Worm (Caenorhabditis elegans): ENCODE measurements around the gene T07E3.2.
A peak's percentile ranks its signal among the peaks of the same experiment; 100 is the strongest.

The T07E3.2 gene

ce11 chrIII:6897587-6898064, 8.9 kb upstream of the T07E3.2 start, which contains the start of gene T07E3.4:
Gene T07E3.4 (plus strand): TSS chrIII:6898014.
- peak; percentile 28 for TF ChIP-seq ceh-18 (tag; optimal IDR thresholded peaks at IDR 0.05)
- no peak for TF ChIP-seq odd-2 (tag; optimal IDR thresholded peaks at IDR 0.05)
- TF ChIP-seq lim-6 (tag; optimal IDR thresholded peaks at IDR 0.05), result no peak
- no peak for TF ChIP-seq pax-1 (tag; optimal IDR thresholded peaks at IDR 0.05)
- no peak for TF ChIP-seq npax-4 (tag; optimal IDR thresholded peaks at IDR 0.05)
- no peak for TF ChIP-seq ets-4 (tag; optimal IDR thresholded peaks at IDR 0.05)
- no peak for TF ChIP-seq ceh-24 (tag; optimal IDR thresholded peaks at IDR 0.05)
- TF ChIP-seq nfya-1 (tag; optimal IDR thresholded peaks at IDR 0.05), result peak; percentile 38
- TF ChIP-seq zip-5 (tag; optimal IDR thresholded peaks at IDR 0.05), result no peak
- TF ChIP-seq ceh-19 (GFP tag; optimal IDR thresholded peaks at IDR 0.05), result no peak
- no peak for TF ChIP-seq fkh-10 (GFP tag; optimal IDR thresholded peaks at IDR 0.05)
- peak; percentile 24 for TF ChIP-seq dve-1 (tag; optimal IDR thresholded peaks at IDR 0.05)
- peak; percentile 35 for TF ChIP-seq unc-42 (tag; optimal IDR thresholded peaks at IDR 0.05)
- peak; percentile 77 for TF ChIP-seq unc-55 (GFP tag; optimal IDR thresholded peaks at IDR 0.05)
- TF ChIP-seq che-1 (tag; optimal IDR thresholded peaks at IDR 0.05), result no peak

- TF ChIP-seq ceh-2 (tag; optimal IDR thresholded peaks at IDR 0.05) (no peak), pag-3 (tag; optimal IDR thresholded peaks at IDR 0.05; ENCODE audit: borderline replicate concordance) (no peak), lin-11 (tag; optimal IDR thresholded peaks at IDR 0.05) (no peak), hlh-15 (tag; optimal IDR thresholded peaks at IDR 0.05) (no peak), ceh-34 (tag; optimal IDR thresholded peaks at IDR 0.05) (no peak), ceh-48 (tag; optimal IDR thresholded peaks at IDR 0.05) (no peak), ztf-16 (tag; optimal IDR thresholded peaks at IDR 0.05) (no peak), unc-3 (GFP tag; conservative IDR thresholded peaks at IDR 0.05) (no peak), unc-3 (tag; optimal IDR thresholded peaks at IDR 0.05) (no peak), ref-2 (tag; optimal IDR thresholded peaks at IDR 0.05) (no peak), tbx-7 (tag; optimal IDR thresholded peaks at IDR 0.05) (no peak)
Measured at ce11 chrIII:6898518-6898917, 8.0 kb upstream of the T07E3.2 start.

ce11 chrIII:6900609-6901008, 5.9 kb upstream of the T07E3.2 start:
- TF ChIP-seq ceh-24 (tag; optimal IDR thresholded peaks at IDR 0.05) (no peak), ceh-18 (tag; optimal IDR thresholded peaks at IDR 0.05) (no peak), sox-4 (tag; optimal IDR thresholded peaks at IDR 0.05) (no peak), lin-11 (tag; optimal IDR thresholded peaks at IDR 0.05) (no peak), ceh-31 (tag; optimal IDR thresholded peaks at IDR 0.05) (no peak), pqm-1 (tag; optimal IDR thresholded peaks at IDR 0.05) (no peak)

ce11 chrIII:6903056-6903977, 3.2 kb upstream of the T07E3.2 start, which contains the start of the genes brc-2 and T07E3.3:
Gene brc-2 (minus strand): TSS chrIII:6903106.
Gene T07E3.3 (plus strand): TSS chrIII:6903877.
- TF ChIP-seq unc-42 (tag; optimal IDR thresholded peaks at IDR 0.05) (peak; percentile 63), pha-4 (tag; optimal IDR thresholded peaks at IDR 0.05) (no peak), tbx-7 (tag; optimal IDR thresholded peaks at IDR 0.05) (no peak), syd-9 (tag; optimal IDR thresholded peaks at IDR 0.05) (no peak), ceh-30 (tag; optimal IDR thresholded peaks at IDR 0.05) (no peak), pax-1 (tag; optimal IDR thresholded peaks at IDR 0.05) (no peak)

- TF ChIP-seq lin-11 (tag; optimal IDR thresholded peaks at IDR 0.05) (no peak), F13H6.1 (tag; optimal IDR thresholded peaks at IDR 0.05) (no peak), ets-4 (tag; optimal IDR thresholded peaks at IDR 0.05) (no peak), ceh-19 (GFP tag; optimal IDR thresholded peaks at IDR 0.05) (no peak), ceh-14 (tag; optimal IDR thresholded peaks at IDR 0.05) (no peak), ceh-48 (tag; optimal IDR thresholded peaks at IDR 0.05) (no peak), ama-1 (optimal IDR thresholded peaks at IDR 0.05) (no peak), unc-86 (tag; optimal IDR thresholded peaks at IDR 0.05) (no peak), nhr-11 (tag; optimal IDR thresholded peaks at IDR 0.05) (no peak), ceh-34 (tag; optimal IDR thresholded peaks at IDR 0.05) (no peak), ceh-18 (tag; optimal IDR thresholded peaks at IDR 0.05) (no peak), eyg-1 (tag; optimal IDR thresholded peaks at IDR 0.05) (no peak), odd-2 (tag; optimal IDR thresholded peaks at IDR 0.05) (no peak), sox-4 (tag; optimal IDR thresholded peaks at IDR 0.05) (no peak), hlh-6 (tag; optimal IDR thresholded peaks at IDR 0.05) (no peak)
Measured at ce11 chrIII:6904468-6904867, 2.0 kb upstream of the T07E3.2 start.
